Worm (Caenorhabditis elegans): Measurements from ENCODE around the gene snx-14.

snx-14 gene

ce11 chrII:13530657-13531056 lies 361 bp downstream of the snx-14 start:
- TF ChIP-seq skn-1 (tag; optimal IDR thresholded peaks at IDR 0.05) (no peak), Y55F3AM.14 (GFP tag; optimal IDR thresholded peaks at IDR 0.05) (no peak), fos-1 (tag; optimal IDR thresholded peaks at IDR 0.05) (no peak), egl-27 (tag; optimal IDR thresholded peaks at IDR 0.05) (no peak)

ce11 chrII:13529131-13529530 lies 1.9 kb downstream of the snx-14 start:
- TF ChIP-seq lin-13 (GFP tag; optimal IDR thresholded peaks at IDR 0.05) (no peak), zag-1 (tag; optimal IDR thresholded peaks at IDR 0.05) (no peak)

- no peak for TF ChIP-seq ceh-16 (tag; optimal IDR thresholded peaks at IDR 0.05)
- no peak for TF ChIP-seq nhr-237 (tag; optimal IDR thresholded peaks at IDR 0.05)
- TF ChIP-seq egl-27 (tag; optimal IDR thresholded peaks at IDR 0.05): no peak
- TF ChIP-seq snpc-4 (tag; optimal IDR thresholded peaks at IDR 0.05): peak; percentile 90
- TF ChIP-seq sma-3 (GFP tag; optimal IDR thresholded peaks at IDR 0.05): peak; percentile 9
- no peak for TF ChIP-seq alr-1 (tag; optimal IDR thresholded peaks at IDR 0.05)
These were observed 9.0 kb downstream of the snx-14 start for ce11 chrII:13521977-13522404.

ce11 chrII:13521179-13521616 lies 9.8 kb downstream of the snx-14 start:
- TF ChIP-seq ceh-82 (tag; optimal IDR thresholded peaks at IDR 0.05) (no peak), snpc-4 (tag; optimal IDR thresholded peaks at IDR 0.05) (peak; percentile 91), unc-55 (GFP tag; optimal IDR thresholded peaks at IDR 0.05) (peak; percentile 17)

- TF ChIP-seq elt-1 (tag; optimal IDR thresholded peaks at IDR 0.05): no peak
These were observed 13.4 kb downstream of the snx-14 start, which contains the start of gene sre-45 for ce11 chrII:13517600-13517999. sre-45 (plus strand) TSS chrII:13517900.

- TF ChIP-seq nhr-23 (tag; optimal IDR thresholded peaks at IDR 0.05) (no peak), ZK546.5 (tag; optimal IDR thresholded peaks at IDR 0.05) (no peak), lin-39 (tag; optimal IDR thresholded peaks at IDR 0.05) (no peak)
These were observed 15.2 kb downstream of the snx-14 start for ce11 chrII:13515813-13516212.

- TF ChIP-seq fos-1 (tag; optimal IDR thresholded peaks at IDR 0.05) (peak; percentile 85), skn-1 (tag; optimal IDR thresholded peaks at IDR 0.05) (no peak), nhr-129 (tag; optimal IDR thresholded peaks at IDR 0.05) (peak; percentile 38)
These were observed 22.4 kb downstream of the snx-14 start for ce11 chrII:13508607-13509006.

- TF ChIP-seq gmeb-1 (tag; optimal IDR thresholded peaks at IDR 0.05) (peak; percentile 4), elt-1 (tag; optimal IDR thresholded peaks at IDR 0.05) (no peak), fos-1 (tag; optimal IDR thresholded peaks at IDR 0.05) (peak; percentile 81)
These were observed 23.5 kb downstream of the snx-14 start, which contains the start of gene nep-17 for ce11 chrII:13507535-13507934. nep-17 (plus strand) TSS chrII:13507819.

- TF ChIP-seq peb-1 (tag; optimal IDR thresholded peaks at IDR 0.05): no peak
- no peak for TF ChIP-seq lin-11 (tag; optimal IDR thresholded peaks at IDR 0.05)
- no peak for TF ChIP-seq nhr-77 (tag; optimal IDR thresholded peaks at IDR 0.05)
- no peak for TF ChIP-seq nhr-25 (tag; optimal IDR thresholded peaks at IDR 0.05)
- TF ChIP-seq fos-1 (tag; optimal IDR thresholded peaks at IDR 0.05): peak; percentile 79
- no peak for TF ChIP-seq zag-1 (tag; optimal IDR thresholded peaks at IDR 0.05)
- TF ChIP-seq ztf-4 (tag; optimal IDR thresholded peaks at IDR 0.05): no peak
These were observed 24.9 kb downstream of the snx-14 start for ce11 chrII:13505977-13506568.

ce11 chrII:13505386-13505785 lies 25.6 kb downstream of the snx-14 start:
- TF ChIP-seq aly-2 (tag; optimal IDR thresholded peaks at IDR 0.05): no peak
- no peak for TF ChIP-seq nhr-21 (tag; optimal IDR thresholded peaks at IDR 0.05)
- no peak for TF ChIP-seq elt-3 (tag; optimal IDR thresholded peaks at IDR 0.05)
- TF ChIP-seq crh-2 (tag; optimal IDR thresholded peaks at IDR 0.05): no peak
- TF ChIP-seq mbf-1 (tag; optimal IDR thresholded peaks at IDR 0.05): no peak
- TF ChIP-seq lsy-2 (tag; optimal IDR thresholded peaks at IDR 0.05): no peak
- no peak for TF ChIP-seq nhr-25 (tag; optimal IDR thresholded peaks at IDR 0.05)
- TF ChIP-seq nhr-12 (tag; optimal IDR thresholded peaks at IDR 0.05): no peak
- no peak for TF ChIP-seq ztf-4 (tag; optimal IDR thresholded peaks at IDR 0.05)
- no peak for TF ChIP-seq F13H6.1 (tag; optimal IDR thresholded peaks at IDR 0.05)
- TF ChIP-seq elt-1 (tag; optimal IDR thresholded peaks at IDR 0.05): no peak
- no peak for TF ChIP-seq nhr-129 (tag; optimal IDR thresholded peaks at IDR 0.05)
